Worm (Caenorhabditis elegans): ENCODE data around the gene srg-26.

srg-26 gene

ce11 chrV:5301226-5301625, 29.8 kb upstream of the srg-26 start:
- no peak for TF ChIP-seq nhr-28 (tag; optimal IDR thresholded peaks at IDR 0.05)
- TF ChIP-seq jun-1 (tag; optimal IDR thresholded peaks at IDR 0.05): no peak
- TF ChIP-seq mml-1 (tag; optimal IDR thresholded peaks at IDR 0.05): no peak
- no peak for TF ChIP-seq elt-3 (tag; optimal IDR thresholded peaks at IDR 0.05)
- TF ChIP-seq ama-1 (optimal IDR thresholded peaks at IDR 0.05): no peak
- no peak for TF ChIP-seq lsy-12 (tag; optimal IDR thresholded peaks at IDR 0.05)
- TF ChIP-seq pha-4 (tag; optimal IDR thresholded peaks at IDR 0.05): peak; percentile 13
- TF ChIP-seq R02D3.7 (tag; optimal IDR thresholded peaks at IDR 0.05): no peak
- no peak for TF ChIP-seq nhr-23 (tag; optimal IDR thresholded peaks at IDR 0.05)

- TF ChIP-seq aly-2 (tag; optimal IDR thresholded peaks at IDR 0.05) (no peak), ceh-82 (tag; optimal IDR thresholded peaks at IDR 0.05) (no peak), tbx-2 (tag; optimal IDR thresholded peaks at IDR 0.05) (no peak), egl-5 (tag; optimal IDR thresholded peaks at IDR 0.05) (no peak), daf-12 (tag; optimal IDR thresholded peaks at IDR 0.05) (no peak), nhr-237 (tag; optimal IDR thresholded peaks at IDR 0.05) (no peak), nhr-23 (tag; optimal IDR thresholded peaks at IDR 0.05) (no peak), snpc-4 (tag; optimal IDR thresholded peaks at IDR 0.05) (no peak), ztf-11 (tag; optimal IDR thresholded peaks at IDR 0.05) (no peak)
Measured at ce11 chrV:5303389-5303788, 27.7 kb upstream of the srg-26 start, which contains the start of gene ncx-2. TSS of gene ncx-2 (plus strand) at chrV:5303689.

ce11 chrV:5304366-5304765, 26.7 kb upstream of the srg-26 start:
- TF ChIP-seq mml-1 (tag; optimal IDR thresholded peaks at IDR 0.05) (no peak), fos-1 (tag; optimal IDR thresholded peaks at IDR 0.05) (no peak), skn-1 (tag; optimal IDR thresholded peaks at IDR 0.05) (no peak), elt-1 (tag; optimal IDR thresholded peaks at IDR 0.05) (no peak), jun-1 (tag; optimal IDR thresholded peaks at IDR 0.05) (no peak), ZK546.5 (tag; optimal IDR thresholded peaks at IDR 0.05) (no peak)

ce11 chrV:5311635-5312034, 19.4 kb upstream of the srg-26 start, which contains the start of gene C10G8.4:
TSS of gene C10G8.4 (plus strand) at chrV:5311935.
- TF ChIP-seq egl-27 (tag; optimal IDR thresholded peaks at IDR 0.05) (no peak), pqm-1 (tag; optimal IDR thresholded peaks at IDR 0.05) (no peak), unc-62 (GFP tag; optimal IDR thresholded peaks at IDR 0.05) (no peak), nhr-25 (tag; optimal IDR thresholded peaks at IDR 0.05) (no peak), nhr-76 (tag; optimal IDR thresholded peaks at IDR 0.05) (no peak), hmg-11 (tag; optimal IDR thresholded peaks at IDR 0.05) (no peak), nhr-28 (tag; optimal IDR thresholded peaks at IDR 0.05) (no peak), ceh-9 (tag; optimal IDR thresholded peaks at IDR 0.05) (no peak), lsy-12 (tag; optimal IDR thresholded peaks at IDR 0.05) (no peak), ztf-11 (tag; optimal IDR thresholded peaks at IDR 0.05) (no peak), tbx-2 (tag; optimal IDR thresholded peaks at IDR 0.05) (no peak), lin-39 (tag; optimal IDR thresholded peaks at IDR 0.05) (no peak)

ce11 chrV:5312453-5312852, 18.6 kb upstream of the srg-26 start, which contains the start of gene C10G8.3:
TSS of gene C10G8.3 (plus strand) at chrV:5312753.
- TF ChIP-seq mml-1 (tag; optimal IDR thresholded peaks at IDR 0.05) (no peak), R02D3.7 (tag; optimal IDR thresholded peaks at IDR 0.05) (no peak), nhr-67 (tag; optimal IDR thresholded peaks at IDR 0.05) (no peak), pha-4 (tag; optimal IDR thresholded peaks at IDR 0.05) (no peak), unc-39 (tag; optimal IDR thresholded peaks at IDR 0.05) (no peak), nhr-11 (tag; optimal IDR thresholded peaks at IDR 0.05) (no peak), jun-1 (tag; optimal IDR thresholded peaks at IDR 0.05) (no peak)

ce11 chrV:5314104-5314503, 17.0 kb upstream of the srg-26 start, which contains the start of gene C10G8.2:
TSS of gene C10G8.2 (plus strand) at chrV:5314404.
- TF ChIP-seq jun-1 (tag; optimal IDR thresholded peaks at IDR 0.05) (no peak), lin-15B (tag; optimal IDR thresholded peaks at IDR 0.05) (no peak), mdl-1 (tag; optimal IDR thresholded peaks at IDR 0.05) (no peak), ama-1 (optimal IDR thresholded peaks at IDR 0.05) (no peak), elt-1 (tag; optimal IDR thresholded peaks at IDR 0.05) (no peak), fkh-10 (GFP tag; optimal IDR thresholded peaks at IDR 0.05) (no peak), ztf-11 (tag; optimal IDR thresholded peaks at IDR 0.05) (no peak), nhr-23 (tag; optimal IDR thresholded peaks at IDR 0.05) (no peak), sea-2 (GFP tag; optimal IDR thresholded peaks at IDR 0.05) (no peak), pqm-1 (tag; optimal IDR thresholded peaks at IDR 0.05) (no peak), tbx-2 (tag; optimal IDR thresholded peaks at IDR 0.05) (no peak), eor-1 (tag; optimal IDR thresholded peaks at IDR 0.05) (no peak), ceh-82 (tag; optimal IDR thresholded peaks at IDR 0.05) (no peak), ztf-4 (tag; optimal IDR thresholded peaks at IDR 0.05) (no peak), hmg-11 (tag; optimal IDR thresholded peaks at IDR 0.05) (no peak), ceh-28 (tag; optimal IDR thresholded peaks at IDR 0.05) (no peak), ZK546.5 (tag; optimal IDR thresholded peaks at IDR 0.05) (no peak), nfya-1 (tag; optimal IDR thresholded peaks at IDR 0.05; ENCODE audit: insufficient read depth) (no peak), nhr-43 (tag; optimal IDR thresholded peaks at IDR 0.05; ENCODE audit: poor library complexity, severe bottlenecking) (no peak), elt-3 (tag; optimal IDR thresholded peaks at IDR 0.05) (no peak)
